Worm (Caenorhabditis elegans) whole organism, late embryonic: ENCODE measurements around the gene F28H7.2.

Experiments used
- C38D4.7 ChIP-seq: fragments of 200-800 bp; sonication (Bioruptor generic); optimal IDR thresholded peaks from 2 replicates; lab custom pipeline; 2018; ENCODE audit warnings: mild to moderate bottlenecking, missing genetic modification characterization, moderate library complexity, missing compliant biosample characterization
- F13H6.1 ChIP-seq: sonication (generic microtip); optimal IDR thresholded peaks from 2 replicates; lab custom pipeline; 2016; ENCODE audit warnings: missing genetic modification characterization, missing compliant biosample characterization
- K02D7.2 ChIP-seq: sonication (generic microtip); optimal IDR thresholded peaks from 2 replicates; lab custom pipeline; 2017; ENCODE audit warnings: mild to moderate bottlenecking, missing genetic modification characterization, missing compliant biosample characterization
- T23F11.4 ChIP-seq: fragments of 200-800 bp; sonication (Bioruptor generic); optimal IDR thresholded peaks from 2 replicates; lab custom pipeline; 2018; ENCODE audit warnings: mild to moderate bottlenecking, missing genetic modification characterization, missing compliant biosample characterization
- Y22D7AL.16 ChIP-seq: sonication (generic microtip); optimal IDR thresholded peaks from 2 replicates; lab custom pipeline; 2016; ENCODE audit warnings: missing genetic modification characterization, missing compliant biosample characterization
- ama-1 ChIP-seq: fragments of 150-350 bp; optimal IDR thresholded peaks from 2 replicates; lab custom pipeline; 2014
- ceh-18 ChIP-seq: sonication (generic microtip); optimal IDR thresholded peaks from 2 replicates; lab custom pipeline; 2016; ENCODE audit warnings: missing genetic modification characterization, missing compliant biosample characterization
- ceh-19 ChIP-seq: fragments of 200-800 bp; sonication (Bioruptor generic); optimal IDR thresholded peaks from 2 replicates; lab custom pipeline; 2018; ENCODE audit warnings: mild to moderate bottlenecking, missing genetic modification characterization, missing compliant biosample characterization
- ceh-22 ChIP-seq: sonication (generic microtip); optimal IDR thresholded peaks from 2 replicates; lab custom pipeline; 2017; ENCODE audit warnings: missing biosample characterization, missing genetic modification characterization
- ceh-30 ChIP-seq: fragments of 150-350 bp; optimal IDR thresholded peaks from 2 replicates; lab custom pipeline; 2014; ENCODE audit warnings: missing biosample characterization, missing genetic modification characterization
- ceh-45 ChIP-seq: fragments of 200-800 bp; sonication (Bioruptor generic); IDR thresholded peaks from 2 replicates; pipeline ENCODE4 v1.3.6; 2022; ENCODE audit warnings: missing genetic modification reagents, missing genetic modification characterization, missing compliant biosample characterization
- ceh-48 ChIP-seq: sonication (generic microtip); optimal IDR thresholded peaks from 2 replicates; lab custom pipeline; 2016; ENCODE audit warnings: missing genetic modification characterization, inconsistent platforms, missing compliant biosample characterization
- dmd-4 ChIP-seq: sonication (generic microtip); optimal IDR thresholded peaks from 2 replicates; lab custom pipeline; 2016; ENCODE audit warnings: borderline replicate concordance, missing genetic modification characterization, missing compliant biosample characterization
- dve-1 ChIP-seq: sonication (generic microtip); optimal IDR thresholded peaks from 2 replicates; lab custom pipeline; 2017; ENCODE audit warnings: antibody characterized with exemption, mild to moderate bottlenecking, missing genetic modification characterization, missing compliant biosample characterization
- elt-2 ChIP-seq: sonication (generic microtip); optimal IDR thresholded peaks from 2 replicates; lab custom pipeline; 2016; ENCODE audit warnings: missing genetic modification reagents, missing genetic modification characterization, missing compliant biosample characterization
- ets-4 ChIP-seq: sonication (generic microtip); optimal IDR thresholded peaks from 2 replicates; lab custom pipeline; 2016; ENCODE audit warnings: missing genetic modification characterization, missing compliant biosample characterization
- eyg-1 ChIP-seq: sonication (generic microtip); optimal IDR thresholded peaks from 2 replicates; lab custom pipeline; 2016; ENCODE audit warnings: missing genotype, missing genetic modification characterization, missing compliant biosample characterization
- fax-1 ChIP-seq: sonication (generic microtip); optimal IDR thresholded peaks from 2 replicates; lab custom pipeline; 2016; ENCODE audit warnings: missing genotype, missing genetic modification characterization, missing compliant biosample characterization
- fkh-10 ChIP-seq: fragments of 150-350 bp; optimal IDR thresholded peaks from 2 replicates; lab custom pipeline; 2014; ENCODE audit warnings: missing biosample characterization, missing genetic modification reagents, missing genetic modification characterization
- fkh-6 ChIP-seq: sonication (generic microtip); optimal IDR thresholded peaks from 2 replicates; lab custom pipeline; 2016; ENCODE audit warnings: missing genetic modification characterization, missing compliant biosample characterization
- hlh-15 ChIP-seq: sonication (generic microtip); optimal IDR thresholded peaks from 2 replicates; lab custom pipeline; 2016; ENCODE audit warnings: missing genetic modification characterization, missing compliant biosample characterization
- hlh-6 ChIP-seq: sonication (generic microtip); optimal IDR thresholded peaks from 2 replicates; lab custom pipeline; 2016; ENCODE audit warnings: missing genotype, missing genetic modification characterization, missing compliant biosample characterization
- lin-11 ChIP-seq: fragments of 200-800 bp; sonication (Bioruptor generic); optimal IDR thresholded peaks from 2 replicates; lab custom pipeline; 2018; ENCODE audit warnings: mild to moderate bottlenecking, missing genetic modification characterization, missing compliant biosample characterization
- mec-3 ChIP-seq: sonication (generic microtip); optimal IDR thresholded peaks from 2 replicates; lab custom pipeline; 2016; ENCODE audit warnings: borderline replicate concordance, missing genetic modification characterization, missing compliant biosample characterization
- nfya-1 ChIP-seq: sonication (generic microtip); optimal IDR thresholded peaks from 2 replicates; lab custom pipeline; 2017; ENCODE audit warnings: missing genetic modification characterization, mild to moderate bottlenecking, missing compliant biosample characterization, antibody characterized with exemption, moderate library complexity
- nhr-232 ChIP-seq: sonication (generic microtip); optimal IDR thresholded peaks from 2 replicates; lab custom pipeline; 2016; ENCODE audit warnings: missing genetic modification characterization, missing compliant biosample characterization
- npax-4 ChIP-seq: sonication (generic microtip); optimal IDR thresholded peaks from 2 replicates; lab custom pipeline; 2016; ENCODE audit warnings: missing genetic modification characterization, missing compliant biosample characterization
- odd-2 ChIP-seq: sonication (generic microtip); optimal IDR thresholded peaks from 2 replicates; lab custom pipeline; 2017; ENCODE audit warnings: antibody characterized with exemption, mild to moderate bottlenecking, missing genetic modification characterization, missing compliant biosample characterization
- pag-3 ChIP-seq: sonication (generic microtip); optimal IDR thresholded peaks from 2 replicates; lab custom pipeline; 2016; ENCODE audit warnings: missing compliant biosample characterization, missing genetic modification characterization, borderline replicate concordance
- pat-9 ChIP-seq: fragments of 200-800 bp; sonication (Bioruptor generic); optimal IDR thresholded peaks from 2 replicates; lab custom pipeline; 2018; ENCODE audit warnings: mild to moderate bottlenecking, missing genetic modification characterization, moderate library complexity, missing compliant biosample characterization
- pha-4 ChIP-seq: fragments of 150-350 bp; optimal IDR thresholded peaks from 2 replicates; lab custom pipeline; 2018; ENCODE audit warnings: missing biosample characterization, missing genetic modification reagents, missing genetic modification characterization
- pqm-1 ChIP-seq: sonication (generic microtip); optimal IDR thresholded peaks from 2 replicates; lab custom pipeline; 2016; ENCODE audit warnings: missing genetic modification characterization, missing compliant biosample characterization
- pros-1 ChIP-seq: fragments of 150-350 bp; optimal IDR thresholded peaks from 2 replicates; lab custom pipeline; 2014; ENCODE audit warnings: missing biosample characterization, missing genetic modification reagents, missing genetic modification characterization
- ref-2 ChIP-seq: sonication (generic microtip); optimal IDR thresholded peaks from 2 replicates; lab custom pipeline; 2016; ENCODE audit warnings: missing genetic modification characterization, missing compliant biosample characterization
- rnt-1 ChIP-seq: sonication (generic microtip); optimal IDR thresholded peaks from 2 replicates; lab custom pipeline; 2016; ENCODE audit warnings: missing genetic modification characterization, missing compliant biosample characterization
- sox-2 ChIP-seq: fragments of 200-800 bp; sonication (Bioruptor generic); IDR thresholded peaks from 2 replicates; pipeline ENCODE4 v1.3.6; 2022; ENCODE audit warnings: missing genetic modification reagents, missing genetic modification characterization, missing compliant biosample characterization
- ttx-3 ChIP-seq: sonication (generic microtip); optimal IDR thresholded peaks from 2 replicates; lab custom pipeline; 2016; ENCODE audit warnings: missing genetic modification reagents, missing genetic modification characterization, missing compliant biosample characterization
- unc-42 ChIP-seq: sonication (generic microtip); optimal IDR thresholded peaks from 2 replicates; lab custom pipeline; 2016; ENCODE audit warnings: missing genotype, missing genetic modification characterization, missing compliant biosample characterization
- unc-86 ChIP-seq: sonication (generic microtip); optimal IDR thresholded peaks from 2 replicates; lab custom pipeline; 2016; ENCODE audit warnings: missing genetic modification characterization, missing compliant biosample characterization
- ztf-16 ChIP-seq: sonication (generic microtip); optimal IDR thresholded peaks from 2 replicates; lab custom pipeline; 2017; ENCODE audit warnings: missing genetic modification characterization, missing compliant biosample characterization

The F28H7.2 gene

ce11 chrV:10758658-10759057, 11.0 kb downstream of the F28H7.2 start, which contains the start of gene F28H7.8:
Gene F28H7.8 (plus strand): TSS chrV:10758958.
- no peak for TF ChIP-seq rnt-1 (tag; lab: Kevin White, UChicago)
- no peak for TF ChIP-seq elt-2 (tag; lab: Kevin White, UChicago)
- no peak for TF ChIP-seq pqm-1
- no peak for TF ChIP-seq fax-1
- no peak for TF ChIP-seq ama-1 (lab: Kevin White, UChicago)
- no peak for TF ChIP-seq K02D7.2 (tag; lab: Kevin White, UChicago)
- TF ChIP-seq unc-86 (tag; lab: Kevin White, UChicago) = no peak
- no peak for TF ChIP-seq unc-42
- no peak for TF ChIP-seq fkh-10 (GFP tag; lab: Kevin White, UChicago)
- TF ChIP-seq dmd-4 (tag; lab: Kevin White, UChicago) = no peak
- no peak for TF ChIP-seq lin-11 (tag; lab: Kevin White, UChicago)
- no peak for TF ChIP-seq hlh-15
- no peak for TF ChIP-seq C38D4.7
- TF ChIP-seq ets-4 (tag; lab: Kevin White, UChicago) = no peak
- no peak for TF ChIP-seq pros-1 (tag; lab: Kevin White, UChicago)
- no peak for TF ChIP-seq T23F11.4 (GFP tag; lab: Kevin White, UChicago)
- TF ChIP-seq pat-9 (tag; lab: Kevin White, UChicago) = no peak
- TF ChIP-seq ttx-3 (tag; lab: Kevin White, UChicago) = no peak

- TF ChIP-seq npax-4 (tag; lab: Kevin White, UChicago) = no peak
- no peak for TF ChIP-seq ceh-48 (tag; lab: Kevin White, UChicago)
- TF ChIP-seq hlh-15 = no peak
- TF ChIP-seq pqm-1 = no peak
- TF ChIP-seq lin-11 (tag; lab: Kevin White, UChicago) = no peak
- TF ChIP-seq sox-2 (GFP tag; lab: Robert Waterston, UW) = no peak
- TF ChIP-seq ama-1 (lab: Kevin White, UChicago) = no peak
- no peak for TF ChIP-seq ceh-18 (tag; lab: Kevin White, UChicago)
- TF ChIP-seq ztf-16 (tag; lab: Kevin White, UChicago) = no peak
- TF ChIP-seq dmd-4 (tag; lab: Kevin White, UChicago) = no peak
- no peak for TF ChIP-seq Y22D7AL.16 (tag; lab: Kevin White, UChicago)
- TF ChIP-seq ceh-30 = no peak
- no peak for TF ChIP-seq pha-4 (tag; lab: Kevin White, UChicago)
- TF ChIP-seq ceh-22 = no peak
- no peak for TF ChIP-seq eyg-1
Observed at ce11 chrV:10760839-10761238, 13.1 kb downstream of the F28H7.2 start.

ce11 chrV:10762695-10763094, 15.0 kb downstream of the F28H7.2 start, which contains the start of gene sre-6:
Gene sre-6 (minus strand): TSS chrV:10762795.
- TF ChIP-seq unc-86 (tag; lab: Kevin White, UChicago) = no peak
- no peak for TF ChIP-seq ref-2
- TF ChIP-seq mec-3 (tag; lab: Kevin White, UChicago) = no peak
- TF ChIP-seq ceh-45 (GFP tag; lab: Robert Waterston, UW) = no peak
- TF ChIP-seq dmd-4 (tag; lab: Kevin White, UChicago) = no peak
- no peak for TF ChIP-seq fkh-10 (GFP tag; lab: Kevin White, UChicago)
- no peak for TF ChIP-seq npax-4 (tag; lab: Kevin White, UChicago)
- no peak for TF ChIP-seq fkh-6 (tag; lab: Kevin White, UChicago)
- no peak for TF ChIP-seq hlh-15
- no peak for TF ChIP-seq Y22D7AL.16 (tag; lab: Kevin White, UChicago)
- no peak for TF ChIP-seq odd-2
- TF ChIP-seq pha-4 (tag; lab: Kevin White, UChicago) = no peak
- TF ChIP-seq hlh-6 (tag; lab: Kevin White, UChicago) = no peak
- TF ChIP-seq nfya-1 = no peak
- TF ChIP-seq rnt-1 (tag; lab: Kevin White, UChicago) = no peak
- TF ChIP-seq dve-1 = no peak
- no peak for TF ChIP-seq nhr-232 (tag; lab: Kevin White, UChicago)

ce11 chrV:10764066-10764465, 16.4 kb downstream of the F28H7.2 start, which contains the start of gene ocr-1:
Gene ocr-1 (plus strand): TSS chrV:10764366.
- TF ChIP-seq ceh-18 (tag; lab: Kevin White, UChicago) (no peak), ets-4 (tag; lab: Kevin White, UChicago) (no peak), pag-3 (tag; lab: Kevin White, UChicago) (no peak), F13H6.1 (no peak), ceh-19 (GFP tag; lab: Kevin White, UChicago) (no peak)
